Fruit fly (Drosophila melanogaster) whole organism, embryonic: ENCODE data around the gene CG2533.

Experiments used
- Abd-B ChIP-seq: fragments of 200-800 bp; sonication (Bioruptor generic); optimal IDR thresholded peaks from 2 replicates; lab custom pipeline; 2018; ENCODE audit warnings: missing biosample characterization, mild to moderate bottlenecking, missing genetic modification characterization, moderate library complexity
- Asciz ChIP-seq: fragments of 200-800 bp; sonication (Bioruptor generic); optimal IDR thresholded peaks from 2 replicates; lab custom pipeline; 2017; ENCODE audit warnings: missing biosample characterization, mild to moderate bottlenecking, missing genetic modification characterization, missing genetic modification reagents
- CG10267 ChIP-seq: fragments of 200-800 bp; sonication (Bioruptor generic); optimal IDR thresholded peaks from 2 replicates; lab custom pipeline; 2018; ENCODE audit warnings: missing biosample characterization, mild to moderate bottlenecking, missing genetic modification characterization, moderate library complexity
- CG12659 ChIP-seq: fragments of 200-800 bp; sonication (Bioruptor generic); optimal IDR thresholded peaks from 3 replicates; lab custom pipeline; 2017; ENCODE audit warnings: mild to moderate bottlenecking, missing biosample characterization, missing genetic modification reagents, missing genetic modification characterization
- CG17186 ChIP-seq: fragments of 200-800 bp; sonication (Bioruptor generic); optimal IDR thresholded peaks from 3 replicates; lab custom pipeline; 2017; ENCODE audit warnings: missing biosample characterization, missing genetic modification reagents, missing genetic modification characterization
- CG2889 ChIP-seq: fragments of 200-800 bp; sonication (Bioruptor generic); IDR thresholded peaks from 3 replicates; pipeline ENCODE4 v1.3.6; 2022; ENCODE audit warnings: missing biosample characterization, missing genetic modification characterization
- CG4360 ChIP-seq: fragments of 200-800 bp; sonication (Bioruptor generic); IDR thresholded peaks from 2 replicates; pipeline ENCODE4 v1.3.6; 2022; ENCODE audit warnings: missing biosample characterization, missing genetic modification characterization
- CG4707 ChIP-seq: fragments of 200-800 bp; sonication (Bioruptor generic); optimal IDR thresholded peaks from 2 replicates; lab custom pipeline; 2018; ENCODE audit warnings: missing biosample characterization, mild to moderate bottlenecking, missing genetic modification characterization, moderate library complexity
- CG5245 ChIP-seq: fragments of 200-800 bp; sonication (Bioruptor generic); optimal IDR thresholded peaks from 3 replicates; lab custom pipeline; 2016; ENCODE audit warnings: missing biosample characterization, missing genetic modification characterization
- CG6813 ChIP-seq: fragments of 200-800 bp; sonication (Bioruptor generic); optimal IDR thresholded peaks from 2 replicates; lab custom pipeline; 2017; ENCODE audit warnings: missing biosample characterization, missing genetic modification characterization, mild to moderate bottlenecking, moderate library complexity, missing genetic modification reagents
- CG7786 ChIP-seq: fragments of 200-800 bp; sonication (Bioruptor generic); optimal IDR thresholded peaks from 2 replicates; lab custom pipeline; 2016; ENCODE audit warnings: missing biosample characterization, missing genetic modification characterization
- CG8281 ChIP-seq: fragments of 200-800 bp; sonication (Bioruptor generic); optimal IDR thresholded peaks from 2 replicates; lab custom pipeline; 2018; ENCODE audit warnings: missing biosample characterization, mild to moderate bottlenecking, missing genetic modification characterization, moderate library complexity
- CG9437 ChIP-seq: fragments of 200-800 bp; sonication (Bioruptor generic); optimal IDR thresholded peaks from 2 replicates; lab custom pipeline; 2018; ENCODE audit warnings: missing biosample characterization, mild to moderate bottlenecking, missing genetic modification characterization
- CTCF ChIP-seq: fragments of 200-800 bp; sonication (Bioruptor generic); optimal IDR thresholded peaks from 2 replicates; lab custom pipeline; 2017; ENCODE audit warnings: missing biosample characterization, mild to moderate bottlenecking, missing genetic modification characterization, moderate library complexity
- D19A ChIP-seq: fragments of 200-800 bp; optimal IDR thresholded peaks from 3 replicates; lab custom pipeline; 2019; ENCODE audit warnings: missing biosample characterization, mild to moderate bottlenecking, missing genetic modification characterization, moderate library complexity
- D19B ChIP-seq: fragments of 200-800 bp; sonication (Bioruptor generic); optimal IDR thresholded peaks from 2 replicates; lab custom pipeline; 2017; ENCODE audit warnings: missing biosample characterization, mild to moderate bottlenecking, missing genetic modification characterization
- Dref ChIP-seq: fragments of 200-800 bp; sonication (Bioruptor generic); IDR thresholded peaks from 2 replicates; pipeline ENCODE4 v1.3.6; 2022; ENCODE audit warnings: missing biosample characterization, missing genetic modification characterization
- Ets65A ChIP-seq: fragments of 200-800 bp; sonication (Bioruptor generic); peaks from one replicate; lab custom pipeline; 2016; ENCODE audit warnings: missing biosample characterization, missing genetic modification characterization
- Hey ChIP-seq: fragments of 200-800 bp; sonication (Bioruptor generic); optimal IDR thresholded peaks from 3 replicates; lab custom pipeline; 2018; ENCODE audit warnings: missing biosample characterization, mild to moderate bottlenecking, missing genetic modification characterization
- HmgZ ChIP-seq: fragments of 200-800 bp; sonication (Bioruptor generic); optimal IDR thresholded peaks from 2 replicates; lab custom pipeline; 2018; ENCODE audit warnings: missing biosample characterization, mild to moderate bottlenecking, missing genetic modification characterization
- Lhr ChIP-seq: fragments of 200-800 bp; sonication (Bioruptor generic); optimal IDR thresholded peaks from 3 replicates; lab custom pipeline; 2017; ENCODE audit warnings: mild to moderate bottlenecking, missing biosample characterization, missing genetic modification reagents, missing genetic modification characterization
- Mrtf ChIP-seq: fragments of 200-800 bp; sonication (Bioruptor generic); IDR thresholded peaks from 3 replicates; pipeline ENCODE4 v1.3.6; 2022; ENCODE audit warnings: missing biosample characterization, missing genetic modification characterization
- NC2β ChIP-seq: fragments of 200-800 bp; sonication (Bioruptor generic); optimal IDR thresholded peaks from 2 replicates; lab custom pipeline; 2016; ENCODE audit warnings: missing biosample characterization, missing genetic modification characterization
- Ravus ChIP-seq: fragments of 200-800 bp; sonication (Bioruptor generic); IDR thresholded peaks from 2 replicates; pipeline ENCODE4 v1.3.6; 2022; ENCODE audit warnings: missing biosample characterization, missing genetic modification characterization
- Six4 ChIP-seq: fragments of 200-800 bp; sonication (Bioruptor generic); optimal IDR thresholded peaks from 2 replicates; lab custom pipeline; 2016; ENCODE audit warnings: missing biosample characterization, missing genetic modification characterization
- Tbp ChIP-seq: fragments of >200 bp; optimal IDR thresholded peaks from 2 replicates; lab custom pipeline; 2018; ENCODE audit warnings: missing biosample characterization, missing genetic modification characterization
- abd-A ChIP-seq: fragments of 200-800 bp; sonication (Bioruptor generic); optimal IDR thresholded peaks from 3 replicates; lab custom pipeline; 2019; ENCODE audit warnings: missing biosample characterization, mild to moderate bottlenecking, missing genetic modification characterization, moderate library complexity
- aop ChIP-seq: fragments of 200-800 bp; sonication (Bioruptor generic); IDR thresholded peaks from 2 replicates; pipeline ENCODE4 v1.3.6; 2022; ENCODE audit warnings: missing biosample characterization, missing genetic modification characterization
- bigmax ChIP-seq: fragments of 200-800 bp; sonication (Bioruptor generic); optimal IDR thresholded peaks from 2 replicates; lab custom pipeline; 2018; ENCODE audit warnings: missing biosample characterization, mild to moderate bottlenecking, missing genetic modification characterization
- br ChIP-seq: fragments of >200 bp; optimal IDR thresholded peaks from 2 replicates; lab custom pipeline; 2017
- chm ChIP-seq: fragments of 200-800 bp; sonication (Bioruptor generic); IDR thresholded peaks from 2 replicates; pipeline ENCODE4 v1.3.6; 2022; ENCODE audit warnings: missing biosample characterization, missing genetic modification characterization
- corto ChIP-seq: fragments of 200-800 bp; sonication (Bioruptor generic); optimal IDR thresholded peaks from 2 replicates; lab custom pipeline; 2016; ENCODE audit warnings: missing biosample characterization, mild to moderate bottlenecking, missing genetic modification characterization, moderate library complexity
- dan ChIP-seq: fragments of 200-800 bp; sonication (Bioruptor generic); IDR thresholded peaks from 2 replicates; pipeline ENCODE4 v1.3.6; 2022; ENCODE audit warnings: missing biosample characterization, missing genetic modification characterization
- dysf ChIP-seq: fragments of 200-800 bp; sonication (Bioruptor generic); IDR thresholded peaks from 3 replicates; pipeline ENCODE4 v1.3.6; 2022; ENCODE audit warnings: missing biosample characterization, missing genetic modification characterization
- ham ChIP-seq: fragments of 200-800 bp; sonication (Bioruptor generic); IDR thresholded peaks from 2 replicates; pipeline ENCODE4 v1.3.6; 2022; ENCODE audit warnings: missing biosample characterization, missing genetic modification characterization
- ind ChIP-seq: fragments of 200-800 bp; sonication (Bioruptor generic); optimal IDR thresholded peaks from 3 replicates; lab custom pipeline; 2016; ENCODE audit warnings: missing biosample characterization, missing genetic modification characterization
- kah ChIP-seq: fragments of 200-800 bp; sonication (Bioruptor generic); optimal IDR thresholded peaks from 2 replicates; lab custom pipeline; 2018; ENCODE audit warnings: missing biosample characterization, mild to moderate bottlenecking, missing genetic modification characterization
- knrl ChIP-seq: fragments of 200-800 bp; sonication (Bioruptor generic); IDR thresholded peaks from 3 replicates; pipeline ENCODE4 v1.3.6; 2022; ENCODE audit warnings: missing biosample characterization, missing genetic modification characterization; ENCODE audit not compliant: partially characterized antibody
- mld ChIP-seq: fragments of 200-800 bp; sonication (Bioruptor generic); IDR thresholded peaks from 3 replicates; pipeline ENCODE4 v1.3.6; 2022; ENCODE audit warnings: missing biosample characterization, missing genetic modification characterization; ENCODE audit not compliant: partially characterized antibody
- nau ChIP-seq: fragments of 200-800 bp; sonication (Bioruptor generic); optimal IDR thresholded peaks from 3 replicates; lab custom pipeline; 2017; ENCODE audit warnings: missing biosample characterization, mild to moderate bottlenecking, missing genetic modification characterization, missing genetic modification reagents
- odd ChIP-seq: fragments of 200-800 bp; sonication (Bioruptor generic); optimal IDR thresholded peaks from 2 replicates; lab custom pipeline; 2017; ENCODE audit warnings: missing biosample characterization, mild to moderate bottlenecking, missing genetic modification characterization
- onecut ChIP-seq: fragments of 200-800 bp; sonication (Bioruptor generic); IDR thresholded peaks from 2 replicates; pipeline ENCODE4 v1.3.6; 2022; ENCODE audit warnings: missing biosample characterization, missing genetic modification characterization
- otp ChIP-seq: fragments of 200-800 bp; sonication (Bioruptor generic); IDR thresholded peaks from 3 replicates; pipeline ENCODE4, ENCODE4 v1.3.6; 2022; ENCODE audit warnings: missing biosample characterization, missing genetic modification characterization
- pnt ChIP-seq: fragments of 200-800 bp; sonication (Bioruptor generic); optimal IDR thresholded peaks from 3 replicates; lab custom pipeline; 2016; ENCODE audit warnings: missing biosample characterization, missing genetic modification characterization
- ro ChIP-seq: fragments of 200-800 bp; sonication (Bioruptor generic); IDR thresholded peaks from 2 replicates; pipeline ENCODE4 v1.3.6; 2022; ENCODE audit warnings: missing biosample characterization, missing genetic modification characterization
- row ChIP-seq: fragments of 200-800 bp; sonication (Bioruptor generic); IDR thresholded peaks from 3 replicates; pipeline ENCODE4 v1.3.6; 2022; ENCODE audit warnings: missing biosample characterization, missing genetic modification characterization
- salm ChIP-seq: fragments of 200-800 bp; sonication (Bioruptor generic); optimal IDR thresholded peaks from 2 replicates; lab custom pipeline; 2018; ENCODE audit warnings: missing biosample characterization, mild to moderate bottlenecking, missing genetic modification characterization
- sens-2 ChIP-seq: fragments of 200-800 bp; sonication (Bioruptor generic); IDR thresholded peaks from 2 replicates; pipeline ENCODE4 v1.3.6; 2022; ENCODE audit warnings: missing biosample characterization, missing genetic modification characterization
- sim ChIP-seq: fragments of 200-800 bp; sonication (Bioruptor generic); IDR thresholded peaks from 2 replicates; pipeline ENCODE4 v1.3.6; 2022; ENCODE audit warnings: missing biosample characterization, missing genetic modification characterization
- slou ChIP-seq: fragments of 200-800 bp; sonication (Bioruptor generic); optimal IDR thresholded peaks from 3 replicates; lab custom pipeline; 2016; ENCODE audit warnings: missing biosample characterization, missing genetic modification characterization
- sug ChIP-seq: fragments of 200-800 bp; optimal IDR thresholded peaks from 2 replicates; lab custom pipeline; 2019; ENCODE audit warnings: missing biosample characterization, mild to moderate bottlenecking, missing genetic modification characterization, moderate library complexity
- trh ChIP-seq: fragments of 200-800 bp; sonication (Bioruptor generic); optimal IDR thresholded peaks from 2 replicates; lab custom pipeline; 2016; ENCODE audit warnings: missing biosample characterization, missing genetic modification characterization

Gene CG2533

DNA sequence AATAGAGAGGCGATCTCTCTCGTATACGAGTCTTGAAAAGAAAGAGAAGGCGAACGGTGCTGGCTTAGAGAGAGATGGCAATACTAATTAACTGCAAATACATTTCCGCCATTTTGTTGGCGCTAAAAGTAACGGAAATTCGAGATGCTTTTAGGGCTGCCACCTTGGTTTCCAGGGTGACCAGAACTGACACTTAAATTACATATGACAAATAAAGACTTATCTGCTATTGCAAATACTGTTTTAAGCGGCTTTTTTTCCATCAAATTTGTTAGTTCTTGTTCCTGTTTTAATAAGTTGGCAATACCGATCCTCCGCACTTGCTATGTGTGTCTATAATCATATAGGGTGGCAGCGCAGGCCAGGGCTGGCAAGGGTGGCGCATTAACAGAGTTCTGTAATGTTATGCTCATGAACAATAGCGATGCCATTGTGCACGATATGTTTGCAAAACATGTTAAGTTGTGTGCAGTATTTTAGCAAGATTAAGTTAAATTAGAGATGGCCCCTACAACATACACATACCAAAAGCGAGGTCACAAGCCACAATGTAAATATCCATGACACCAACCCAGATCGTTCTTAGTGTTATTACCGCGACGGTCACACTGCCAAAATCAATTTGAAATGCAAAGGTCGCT is 23.7 kb downstream of the CG2533 start, which contains the start of gene nod (continued):
- no peak for TF ChIP-seq corto
- TF ChIP-seq trh (GFP tag; lab: Kevin White, UChicago), result peak; percentile 18
- TF ChIP-seq abd-A, result no peak
- TF ChIP-seq salm, result peak; percentile 31
- peak; percentile 56 for TF ChIP-seq CTCF
- no peak for TF ChIP-seq CG4360
- no peak for TF ChIP-seq Ravus (GFP tag; lab: Robert Waterston, UW)
- TF ChIP-seq ro (GFP tag; lab: Robert Waterston, UW), result no peak
- peak; percentile 58 for TF ChIP-seq CG10267 (tag; lab: Kevin White, UChicago)
- no peak for TF ChIP-seq sens-2 (GFP tag; lab: Robert Waterston, UW)
- no peak for TF ChIP-seq CG5245 (GFP tag; lab: Kevin White, UChicago)
- TF ChIP-seq D19B (GFP tag; lab: Kevin White, UChicago), result no peak
- peak; percentile 57; the same call in 2 of the 3 replicates for TF ChIP-seq CG2889 (GFP tag; lab: Robert Waterston, UW)
- TF ChIP-seq slou (GFP tag; lab: Kevin White, UChicago), result no peak
- peak; percentile 57 for TF ChIP-seq NC2β
- peak; percentile 10 for TF ChIP-seq Abd-B
- TF ChIP-seq bigmax (GFP tag; lab: Kevin White, UChicago), result no peak
- TF ChIP-seq D19A (tag; lab: Kevin White, UChicago), result peak; percentile 24
- TF ChIP-seq CG9437, result peak; percentile 34
- peak; percentile 57 for TF ChIP-seq Dref
- no peak for TF ChIP-seq Tbp (GFP tag; lab: Kevin White, UChicago)
- peak; percentile 64 for TF ChIP-seq row (GFP tag; lab: Robert Waterston, UW)
- TF ChIP-seq br, result no peak
- TF ChIP-seq dan (GFP tag; lab: Robert Waterston, UW), result no peak
- TF ChIP-seq CG17186 (GFP tag; lab: Kevin White, UChicago), result peak; percentile 51
- peak; percentile 63 for TF ChIP-seq sug (tag; lab: Kevin White, UChicago)
- peak; percentile 6 for TF ChIP-seq CG4707 (GFP tag; lab: Kevin White, UChicago)
- peak; percentile 59 for TF ChIP-seq Six4 (GFP tag; lab: Kevin White, UChicago)
- no peak for TF ChIP-seq kah (GFP tag; lab: Kevin White, UChicago)
- TF ChIP-seq Lhr (GFP tag; lab: Kevin White, UChicago), result peak; percentile 92
- TF ChIP-seq aop (GFP tag; lab: Robert Waterston, UW), result no peak
- TF ChIP-seq sim, result peak; percentile 32; the same call in 1 of the 2 replicates
- TF ChIP-seq Mrtf, result 0 out of 3 replicates have a peak, but pooled peaks have one; percentile 31
- TF ChIP-seq HmgZ (tag; lab: Kevin White, UChicago), result peak; percentile 28
- TF ChIP-seq onecut (GFP tag; lab: Robert Waterston, UW), result 0 out of 2 replicates have a peak, but pooled peaks have one; percentile 26
- no peak for TF ChIP-seq Asciz (GFP tag; lab: Kevin White, UChicago)
- TF ChIP-seq CG7786 (GFP tag; lab: Kevin White, UChicago), result peak; percentile 61
- peak; percentile 68 for TF ChIP-seq pnt
- TF ChIP-seq Hey (tag; lab: Kevin White, UChicago), result no peak
- peak; percentile 88 for TF ChIP-seq CG12659 (GFP tag; lab: Kevin White, UChicago)
- no peak for TF ChIP-seq CG6813
- 0 out of 3 replicates have a peak, but pooled peaks have one; percentile 5 for TF ChIP-seq otp (GFP tag; lab: Robert Waterston, UW)
- TF ChIP-seq ind (GFP tag; lab: Kevin White, UChicago), result peak; percentile 54
- TF ChIP-seq ham (GFP tag; lab: Robert Waterston, UW), result no peak
- TF ChIP-seq odd (GFP tag; lab: Kevin White, UChicago), result no peak
- peak; percentile 74; the same call in 2 of the 3 replicates for TF ChIP-seq dysf (GFP tag; lab: Robert Waterston, UW)
- peak; percentile 94 for TF ChIP-seq Ets65A (GFP tag; lab: Kevin White, UChicago)
- no peak for TF ChIP-seq nau (GFP tag; lab: Kevin White, UChicago)
- TF ChIP-seq CG8281 (tag; lab: Kevin White, UChicago), result no peak
- no peak for TF ChIP-seq mld (GFP tag; lab: Robert Waterston, UW)
- TF ChIP-seq knrl (GFP tag; lab: Robert Waterston, UW), result peak; percentile 68
- no peak for TF ChIP-seq chm (GFP tag; lab: Robert Waterston, UW)
